Worm (Caenorhabditis elegans) whole organism, L3 larva: ENCODE measurements around the gene ephx-1.

Experiments used
- ZK546.5 ChIP-seq: sonication (generic microtip); optimal IDR thresholded peaks from 2 replicates; lab custom pipeline; 2017; ENCODE audit warnings: missing biosample characterization, missing genetic modification characterization
- ama-1 ChIP-seq: fragments of 150-350 bp; optimal IDR thresholded peaks from 2 replicates; lab custom pipeline; 2018
- ceh-82 ChIP-seq: fragments of 150-350 bp; optimal IDR thresholded peaks from 2 replicates; lab custom pipeline; 2014; ENCODE audit warnings: missing biosample characterization, missing genetic modification characterization
- elt-1 ChIP-seq: fragments of 150-350 bp; optimal IDR thresholded peaks from 2 replicates; lab custom pipeline; 2014; ENCODE audit warnings: missing biosample characterization, missing genetic modification characterization
- elt-2 ChIP-seq: sonication (generic microtip); optimal IDR thresholded peaks from 2 replicates; lab custom pipeline; 2016; ENCODE audit warnings: missing genetic modification reagents, mild to moderate bottlenecking, missing genetic modification characterization, missing compliant biosample characterization
- elt-3 ChIP-seq, 3 experiments: fragments of 150-350 bp in 1 of 3; sonication (generic microtip) in 2 of 3; optimal IDR thresholded peaks; 2 replicates in 2 of 3; 4 replicates in 1 of 3; lab custom pipeline; 2014 to 2017; ENCODE audit warnings: missing biosample characterization in 3 of 3, missing genetic modification characterization in 3 of 3
- fkh-10 ChIP-seq: sonication (generic microtip); optimal IDR thresholded peaks from 2 replicates; lab custom pipeline; 2017; ENCODE audit warnings: missing biosample characterization, missing genetic modification reagents, missing genetic modification characterization
- nhr-12 ChIP-seq: fragments of 150-350 bp; optimal IDR thresholded peaks from 2 replicates; lab custom pipeline; 2014; ENCODE audit warnings: missing biosample characterization, missing genetic modification characterization
- nhr-237 ChIP-seq: fragments of 150-350 bp; optimal IDR thresholded peaks from 2 replicates; lab custom pipeline; 2014; ENCODE audit warnings: missing biosample characterization, missing genetic modification characterization
- nhr-25 ChIP-seq: sonication (generic microtip); optimal IDR thresholded peaks from 2 replicates; lab custom pipeline; 2017; ENCODE audit warnings: missing biosample characterization, missing genetic modification characterization
- nhr-28 ChIP-seq: fragments of 150-350 bp; optimal IDR thresholded peaks from 2 replicates; lab custom pipeline; 2014; ENCODE audit warnings: missing biosample characterization, missing genetic modification characterization
- pha-4 ChIP-seq: fragments of 150-350 bp; optimal IDR thresholded peaks from 2 replicates; lab custom pipeline; 2014; ENCODE audit warnings: missing biosample characterization, missing genetic modification reagents, missing genetic modification characterization
- skn-1 ChIP-seq: fragments of 150-350 bp; optimal IDR thresholded peaks from 2 replicates; lab custom pipeline; 2014; ENCODE audit warnings: missing biosample characterization, missing genetic modification characterization
- unc-62 ChIP-seq: fragments of 150-350 bp; sonication (generic microtip); optimal IDR thresholded peaks from 4 replicates; lab custom pipeline; 2014; ENCODE audit warnings: missing biosample characterization, missing genetic modification reagents, missing genetic modification characterization

- no peak for TF ChIP-seq ZK546.5 (tag; lab: Kevin White, UChicago)
- no peak for TF ChIP-seq pha-4 (tag; lab: Kevin White, UChicago)
- TF ChIP-seq skn-1 (tag; lab: Kevin White, UChicago), result no peak
- TF ChIP-seq elt-1, result no peak
- no peak for TF ChIP-seq nhr-237 (tag; lab: Kevin White, UChicago)
- no peak for TF ChIP-seq elt-3 (tag; optimal IDR thresholded peaks at IDR 0.05; lab: Kevin White, UChicago)
- TF ChIP-seq elt-2 (tag; lab: Kevin White, UChicago), result no peak
- no peak for TF ChIP-seq fkh-10 (GFP tag; lab: Kevin White, UChicago)
- TF ChIP-seq unc-62 (GFP tag; lab: Kevin White, UChicago), result no peak
- TF ChIP-seq ama-1 (lab: Kevin White, UChicago), result no peak
- TF ChIP-seq nhr-12 (tag; lab: Kevin White, UChicago), result no peak
- no peak for TF ChIP-seq ceh-82 (tag; lab: Kevin White, UChicago)
- TF ChIP-seq nhr-25 (tag; lab: Kevin White, UChicago), result no peak
- TF ChIP-seq nhr-28, result no peak
Measured at ce11 chrII:3972153-3972552, 32.6 kb upstream of the ephx-1 start, which contains the start of gene K10G6.9.
